Worm (Caenorhabditis elegans): ENCODE measurements around the gene F42A10.6.

Gene F42A10.6

DNA sequence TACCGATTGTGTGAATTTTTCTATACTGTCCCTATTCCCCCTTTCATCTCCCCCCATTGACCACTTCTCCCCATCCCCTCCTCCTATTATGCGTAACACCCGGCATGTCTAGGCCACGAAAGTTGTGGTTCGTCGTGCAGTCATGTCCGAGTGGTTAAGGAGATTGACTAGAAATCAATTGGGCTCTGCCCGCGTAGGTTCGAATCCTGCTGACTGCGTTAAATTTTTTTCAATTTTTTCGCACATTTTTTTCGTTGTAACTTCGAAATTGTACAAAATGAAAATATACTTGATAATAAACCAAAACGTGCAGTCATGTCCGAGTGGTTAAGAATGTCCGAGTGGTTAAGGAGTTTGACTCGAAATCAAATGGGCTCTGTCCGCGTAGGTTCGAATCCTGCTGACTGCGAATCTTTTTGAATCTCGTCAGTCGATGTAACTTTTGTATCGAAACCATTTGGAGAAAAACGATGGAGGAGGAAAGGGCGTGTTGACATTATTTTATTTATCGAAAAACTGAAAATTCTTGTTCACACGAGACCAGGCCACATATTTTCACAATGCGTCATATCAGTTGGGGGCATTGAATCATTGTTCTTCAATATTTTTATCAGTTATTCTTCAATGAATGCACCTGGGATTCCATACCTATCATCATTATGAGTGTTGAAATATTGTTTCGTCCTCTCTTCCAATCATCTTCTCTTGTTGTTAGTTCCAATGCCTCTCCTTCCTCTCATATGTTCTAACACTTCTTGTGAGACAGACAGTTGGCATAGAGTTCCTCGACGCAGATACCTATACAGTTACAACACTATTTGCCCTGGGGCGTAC is 17.8 kb downstream of the F42A10.6 start, which contains the start of gene nfm-1:
nfm-1 (plus strand) TSS at position 812 of the 834 bp plus-strand sequence.
- peak; percentile 95 for TF ChIP-seq scrt-1 (GFP tag; IDR thresholded peaks at IDR 0.05)
- TF ChIP-seq ets-7 (tag; optimal IDR thresholded peaks at IDR 0.05), result no peak
- TF ChIP-seq hmg-4 (GFP tag; optimal IDR thresholded peaks at IDR 0.05), result peak; percentile 88
- peak; percentile 91 for TF ChIP-seq ceh-36 (tag; optimal IDR thresholded peaks at IDR 0.05)
- peak; percentile 72 for TF ChIP-seq hmbx-1 (tag; optimal IDR thresholded peaks at IDR 0.05)
- no peak for TF ChIP-seq ama-1 (optimal IDR thresholded peaks at IDR 0.05)
- peak; percentile 71 for TF ChIP-seq aly-1 (tag; optimal IDR thresholded peaks at IDR 0.05)
- TF ChIP-seq tbx-11 (GFP tag; IDR thresholded peaks at IDR 0.05), result peak; percentile 87
- TF ChIP-seq F13C5.2 (tag; optimal IDR thresholded peaks at IDR 0.05), result peak; percentile 92
- TF ChIP-seq pes-1 (GFP tag; IDR thresholded peaks at IDR 0.05), result peak; percentile 94
- TF ChIP-seq hnd-1 (tag; optimal IDR thresholded peaks at IDR 0.05), result peak; percentile 81
- peak; percentile 93 for TF ChIP-seq flt-1 (GFP tag; IDR thresholded peaks at IDR 0.05)
- TF ChIP-seq ceh-13 (GFP tag; optimal IDR thresholded peaks at IDR 0.05), result peak; percentile 83
- peak; percentile 87 for TF ChIP-seq tbx-37 (GFP tag; conservative IDR thresholded peaks at IDR 0.05)
- peak; percentile 74 for TF ChIP-seq tra-4 (tag; optimal IDR thresholded peaks at IDR 0.05)
- TF ChIP-seq sea-1 (GFP tag; conservative IDR thresholded peaks at IDR 0.05), result peak; percentile 94
- TF ChIP-seq B0310.2 (tag; optimal IDR thresholded peaks at IDR 0.05), result peak; percentile 88

ce11 chrIII:6157708-6158321 is 18.8 kb downstream of the F42A10.6 start, which contains the start of gene anmt-2:
TSS of gene anmt-2 (minus strand) at chrIII:6157758.
- no peak for TF ChIP-seq hmbx-1 (tag; optimal IDR thresholded peaks at IDR 0.05)
- TF ChIP-seq B0310.2 (tag; optimal IDR thresholded peaks at IDR 0.05), result no peak
- no peak for TF ChIP-seq pes-1 (GFP tag; IDR thresholded peaks at IDR 0.05)
- TF ChIP-seq scrt-1 (GFP tag; IDR thresholded peaks at IDR 0.05), result no peak
- TF ChIP-seq ceh-13 (GFP tag; optimal IDR thresholded peaks at IDR 0.05), result no peak
- no peak for TF ChIP-seq tbx-37 (GFP tag; conservative IDR thresholded peaks at IDR 0.05)
- no peak for TF ChIP-seq F13C5.2 (tag; optimal IDR thresholded peaks at IDR 0.05)
- no peak for TF ChIP-seq aly-1 (tag; optimal IDR thresholded peaks at IDR 0.05)
- TF ChIP-seq tbx-11 (GFP tag; IDR thresholded peaks at IDR 0.05), result no peak

DNA sequence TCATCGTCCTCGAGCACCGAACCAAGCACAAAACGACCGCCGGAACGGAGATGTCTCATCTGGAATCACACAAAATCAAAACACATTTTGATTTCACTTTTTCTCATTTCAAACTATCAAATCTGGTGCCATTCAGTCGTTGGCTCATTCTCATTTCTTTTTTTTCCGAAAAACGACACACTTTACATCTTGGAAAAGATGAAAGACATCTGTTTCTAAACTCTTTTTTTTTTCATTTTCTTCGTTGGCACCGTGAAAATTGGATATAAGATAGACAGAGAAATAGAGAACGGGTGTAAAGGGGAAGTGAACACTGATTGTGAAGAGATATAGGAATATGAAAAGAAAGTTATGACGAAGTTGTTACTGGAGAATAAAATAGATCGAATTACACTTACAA is 20.9 kb downstream of the F42A10.6 start:
- TF ChIP-seq scrt-1 (GFP tag; IDR thresholded peaks at IDR 0.05), result no peak
- TF ChIP-seq tra-4 (tag; optimal IDR thresholded peaks at IDR 0.05), result no peak
- TF ChIP-seq ceh-36 (tag; optimal IDR thresholded peaks at IDR 0.05), result no peak
- TF ChIP-seq flt-1 (GFP tag; IDR thresholded peaks at IDR 0.05), result no peak
- TF ChIP-seq F13C5.2 (tag; optimal IDR thresholded peaks at IDR 0.05), result no peak
- no peak for TF ChIP-seq B0310.2 (tag; optimal IDR thresholded peaks at IDR 0.05)
- TF ChIP-seq tbx-11 (GFP tag; IDR thresholded peaks at IDR 0.05), result no peak
- no peak for TF ChIP-seq ets-7 (tag; optimal IDR thresholded peaks at IDR 0.05)

DNA sequence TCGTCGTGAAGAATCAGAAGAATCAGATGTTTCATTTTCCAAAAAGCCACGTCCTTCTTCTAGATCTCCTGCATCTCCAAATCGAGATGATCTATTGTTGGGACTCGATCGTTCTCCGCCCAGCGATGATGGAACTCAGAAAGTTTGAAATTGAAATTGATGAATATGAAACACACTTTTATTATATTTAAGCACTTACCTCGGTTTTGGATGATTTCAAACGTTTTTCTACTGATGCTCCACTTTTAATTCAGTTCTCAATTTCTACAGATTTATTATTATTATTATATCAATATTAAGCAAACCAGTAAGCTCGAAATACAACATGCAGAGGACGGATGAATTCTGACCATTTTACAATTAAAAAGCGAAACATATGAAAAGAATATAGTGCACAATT is 22.1 kb downstream of the F42A10.6 start:
- TF ChIP-seq F13C5.2 (tag; optimal IDR thresholded peaks at IDR 0.05) (no peak), ama-1 (optimal IDR thresholded peaks at IDR 0.05) (no peak), hmg-4 (GFP tag; optimal IDR thresholded peaks at IDR 0.05) (no peak), sea-1 (GFP tag; conservative IDR thresholded peaks at IDR 0.05) (no peak), tbx-11 (GFP tag; IDR thresholded peaks at IDR 0.05) (no peak), ceh-36 (tag; optimal IDR thresholded peaks at IDR 0.05) (no peak), tra-4 (tag; optimal IDR thresholded peaks at IDR 0.05) (no peak), hmbx-1 (tag; optimal IDR thresholded peaks at IDR 0.05) (no peak)

DNA sequence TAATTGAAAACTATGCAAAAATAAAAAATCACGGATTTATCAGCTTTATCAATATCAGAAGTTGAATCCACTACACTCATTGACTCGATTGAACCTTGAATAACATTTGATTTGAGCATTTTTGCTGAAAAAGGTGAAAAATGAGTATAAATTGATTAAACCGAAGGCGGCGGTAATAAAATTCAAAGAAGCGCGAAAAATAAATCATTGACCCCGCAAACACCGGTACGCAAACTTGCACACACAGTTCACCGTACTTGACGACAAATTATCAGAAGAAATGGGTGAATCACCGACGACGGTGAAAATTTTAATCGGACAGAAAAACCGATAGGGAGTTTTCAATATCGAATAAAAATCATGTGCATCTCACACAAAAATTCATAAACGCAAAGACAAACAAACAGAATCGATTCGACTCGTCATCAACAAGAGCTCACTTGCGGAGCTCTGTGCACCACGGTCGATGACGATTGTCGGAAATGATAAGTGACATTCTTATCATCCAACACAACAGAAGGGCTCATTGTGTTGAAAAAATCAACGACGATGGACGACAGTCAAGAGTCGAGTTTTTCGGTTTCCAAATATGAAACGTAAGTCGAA is 27.1 kb downstream of the F42A10.6 start, which contains the start of the genes wht-7 and Y42G9A.1:
wht-7 (minus strand) TSS at position 131 of the 606 bp plus-strand sequence.
Y42G9A.1 (plus strand) TSS at position 495 of the 606 bp plus-strand sequence.
- no peak for TF ChIP-seq tbx-11 (GFP tag; IDR thresholded peaks at IDR 0.05)
- TF ChIP-seq tbx-37 (GFP tag; conservative IDR thresholded peaks at IDR 0.05), result no peak
- no peak for TF ChIP-seq B0310.2 (tag; optimal IDR thresholded peaks at IDR 0.05)
- no peak for TF ChIP-seq ceh-13 (GFP tag; optimal IDR thresholded peaks at IDR 0.05)
- TF ChIP-seq pes-1 (GFP tag; IDR thresholded peaks at IDR 0.05), result no peak
- TF ChIP-seq ceh-36 (tag; optimal IDR thresholded peaks at IDR 0.05), result no peak
- no peak for TF ChIP-seq sea-1 (GFP tag; conservative IDR thresholded peaks at IDR 0.05)
- TF ChIP-seq scrt-1 (GFP tag; IDR thresholded peaks at IDR 0.05), result no peak
- no peak for TF ChIP-seq ets-7 (tag; optimal IDR thresholded peaks at IDR 0.05)
- no peak for TF ChIP-seq hmg-4 (GFP tag; optimal IDR thresholded peaks at IDR 0.05)
- no peak for TF ChIP-seq tra-4 (tag; optimal IDR thresholded peaks at IDR 0.05)
- no peak for TF ChIP-seq ama-1 (optimal IDR thresholded peaks at IDR 0.05)

DNA sequence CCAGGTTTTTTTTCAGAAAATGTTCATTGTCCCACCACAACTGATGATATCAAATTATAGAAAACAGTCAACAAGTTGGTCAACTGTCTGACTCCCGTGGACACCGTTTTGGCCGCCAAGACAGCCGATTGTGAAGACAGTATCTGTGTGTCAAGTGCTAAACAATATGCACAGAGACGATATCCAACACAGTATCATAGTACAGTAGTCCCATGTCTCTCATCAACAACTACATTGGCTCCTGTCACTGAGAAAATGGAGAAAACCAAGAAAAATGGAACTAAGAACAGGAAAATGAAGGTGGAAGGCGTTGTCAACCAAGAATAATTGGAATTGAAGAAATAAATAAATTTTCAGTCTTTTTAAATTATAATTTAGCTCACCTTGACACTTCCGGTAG is 28.0 kb downstream of the F42A10.6 start:
- TF ChIP-seq hmbx-1 (tag; optimal IDR thresholded peaks at IDR 0.05) (no peak), ama-1 (optimal IDR thresholded peaks at IDR 0.05) (no peak), ets-7 (tag; optimal IDR thresholded peaks at IDR 0.05) (no peak), pes-1 (GFP tag; IDR thresholded peaks at IDR 0.05) (no peak), tra-4 (tag; optimal IDR thresholded peaks at IDR 0.05) (no peak), ceh-36 (tag; optimal IDR thresholded peaks at IDR 0.05) (no peak), scrt-1 (GFP tag; IDR thresholded peaks at IDR 0.05) (no peak), sea-1 (GFP tag; conservative IDR thresholded peaks at IDR 0.05) (no peak), hnd-1 (tag; optimal IDR thresholded peaks at IDR 0.05) (no peak), hmg-4 (GFP tag; optimal IDR thresholded peaks at IDR 0.05) (no peak), flt-1 (GFP tag; IDR thresholded peaks at IDR 0.05) (no peak)

DNA sequence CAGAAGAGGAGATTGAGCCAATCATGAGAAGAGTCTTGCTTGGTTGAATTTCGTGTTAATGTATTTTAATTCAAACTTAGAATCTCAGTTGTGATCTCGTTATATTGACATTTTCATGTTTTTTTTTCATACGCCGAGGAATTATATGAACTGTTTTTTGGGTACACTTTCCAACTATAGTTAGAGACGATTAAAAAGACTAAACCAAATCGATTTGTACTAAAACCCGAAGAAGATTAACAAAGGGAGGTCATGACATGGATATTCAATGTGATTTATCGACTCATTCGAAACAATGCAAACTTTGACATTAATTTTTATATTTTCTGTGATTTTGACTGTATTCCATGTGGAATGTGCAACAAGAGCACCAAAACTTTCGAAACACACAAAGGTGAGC is 28.8 kb downstream of the F42A10.6 start, which contains the start of gene Y42G9A.2:
Y42G9A.2 (plus strand) TSS at position 284 of the 400 bp plus-strand sequence.
- TF ChIP-seq hmg-4 (GFP tag; optimal IDR thresholded peaks at IDR 0.05) (no peak), B0310.2 (tag; optimal IDR thresholded peaks at IDR 0.05) (no peak), ceh-36 (tag; optimal IDR thresholded peaks at IDR 0.05) (no peak), sea-1 (GFP tag; conservative IDR thresholded peaks at IDR 0.05) (no peak), pes-1 (GFP tag; IDR thresholded peaks at IDR 0.05) (no peak), F13C5.2 (tag; optimal IDR thresholded peaks at IDR 0.05) (no peak), scrt-1 (GFP tag; IDR thresholded peaks at IDR 0.05) (no peak), ama-1 (optimal IDR thresholded peaks at IDR 0.05) (no peak), tbx-37 (GFP tag; conservative IDR thresholded peaks at IDR 0.05) (no peak), tbx-11 (GFP tag; IDR thresholded peaks at IDR 0.05) (no peak), flt-1 (GFP tag; IDR thresholded peaks at IDR 0.05) (no peak), hmbx-1 (tag; optimal IDR thresholded peaks at IDR 0.05) (no peak), hnd-1 (tag; optimal IDR thresholded peaks at IDR 0.05) (no peak), ceh-13 (GFP tag; optimal IDR thresholded peaks at IDR 0.05) (no peak), ets-7 (tag; optimal IDR thresholded peaks at IDR 0.05) (no peak), aly-1 (tag; optimal IDR thresholded peaks at IDR 0.05) (no peak), tra-4 (tag; optimal IDR thresholded peaks at IDR 0.05) (no peak)
